Fruit fly (Drosophila melanogaster): ENCODE measurements around the gene CG8915.

CG8915 gene

dm6 chrX:17229475-17230169, 15.2 kb downstream of the CG8915 start (continued):
- TF ChIP-seq CG8944 (GFP tag; optimal IDR thresholded peaks at IDR 0.05) = no peak
- TF ChIP-seq Awh (GFP tag; IDR thresholded peaks at IDR 0.05) = peak; percentile 53; the same call in 1 of the 2 replicates
- TF ChIP-seq CG6272 (GFP tag; IDR thresholded peaks at IDR 0.05) = no peak
- TF ChIP-seq CTCF (GFP tag; optimal IDR thresholded peaks at IDR 0.05) = peak; percentile 90
- no peak for TF ChIP-seq Lim3 (GFP tag; IDR thresholded peaks at IDR 0.05)
- TF ChIP-seq Dip3 (GFP tag; optimal IDR thresholded peaks at IDR 0.05) = no peak
- TF ChIP-seq CG12155 (GFP tag; optimal IDR thresholded peaks at IDR 0.05) = no peak
- TF ChIP-seq CG17568 (GFP tag; optimal IDR thresholded peaks at IDR 0.05) = no peak
- TF ChIP-seq lmd (GFP tag; IDR thresholded peaks at IDR 0.05) = no peak
- no peak for TF ChIP-seq CG8359 (GFP tag; optimal IDR thresholded peaks at IDR 0.05; ENCODE audit: borderline replicate concordance)
- no peak for TF ChIP-seq cg (GFP tag; optimal IDR thresholded peaks at IDR 0.05)
- TF ChIP-seq HLH4C (GFP tag; IDR thresholded peaks at IDR 0.05; ENCODE audit: partially characterized antibody) = no peak
- no peak for TF ChIP-seq tio (GFP tag; optimal IDR thresholded peaks at IDR 0.05)
- no peak for TF ChIP-seq aop (GFP tag; IDR thresholded peaks at IDR 0.05)
- no peak for TF ChIP-seq sim (GFP tag; IDR thresholded peaks at IDR 0.05)
- TF ChIP-seq Elba2 (GFP tag; optimal IDR thresholded peaks at IDR 0.05) = no peak
- no peak for TF ChIP-seq CG10267 (tag; optimal IDR thresholded peaks at IDR 0.05)
- TF ChIP-seq CG17829 (tag; optimal IDR thresholded peaks at IDR 0.05) = no peak
- TF ChIP-seq CG4404 (GFP tag; IDR thresholded peaks at IDR 0.05) = no peak
- no peak for TF ChIP-seq ewg (GFP tag; optimal IDR thresholded peaks at IDR 0.05)
- peak; percentile 84 for TF ChIP-seq Med (GFP tag)
- no peak for TF ChIP-seq fd96Cb (tag; optimal IDR thresholded peaks at IDR 0.05)
- no peak for TF ChIP-seq Atf3 (GFP tag; optimal IDR thresholded peaks at IDR 0.05)
- TF ChIP-seq Gug (GFP tag; IDR thresholded peaks at IDR 0.05) = no peak
- TF ChIP-seq CG4617 (GFP tag; optimal IDR thresholded peaks at IDR 0.05; ENCODE audit: borderline replicate concordance) = no peak
- TF ChIP-seq Rx (GFP tag; IDR thresholded peaks at IDR 0.05) = no peak
- peak; percentile 37 for TF ChIP-seq CG7839 (tag; optimal IDR thresholded peaks at IDR 0.05)
- TF ChIP-seq gcm (GFP tag; optimal IDR thresholded peaks at IDR 0.05) = no peak
- no peak for TF ChIP-seq ato (GFP tag; IDR thresholded peaks at IDR 0.05; ENCODE audit: partially characterized antibody)
- no peak for TF ChIP-seq CG10654 (GFP tag; optimal IDR thresholded peaks at IDR 0.05)
- no peak for TF ChIP-seq danr (GFP tag; IDR thresholded peaks at IDR 0.05)
- no peak for TF ChIP-seq cas (GFP tag; IDR thresholded peaks at IDR 0.05)
- TF ChIP-seq hkb (optimal IDR thresholded peaks at IDR 0.05) = no peak
- TF ChIP-seq hkb (GFP tag; IDR thresholded peaks at IDR 0.05) = no peak
- peak; percentile 38 for TF ChIP-seq jumu (GFP tag; optimal IDR thresholded peaks at IDR 0.05)
- peak; percentile 54 for TF ChIP-seq dmrt11E (tag; optimal IDR thresholded peaks at IDR 0.05)
- TF ChIP-seq sna (GFP tag; IDR thresholded peaks at IDR 0.05; ENCODE audit: partially characterized antibody) = no peak
- no peak for TF ChIP-seq emc (GFP tag; optimal IDR thresholded peaks at IDR 0.05)
- no peak for TF ChIP-seq Myb (GFP tag; optimal IDR thresholded peaks at IDR 0.05)
- no peak for TF ChIP-seq HLH3B (GFP tag; IDR thresholded peaks at IDR 0.05)
- TF ChIP-seq CG31365 (tag; optimal IDR thresholded peaks at IDR 0.05) = no peak
- no peak for TF ChIP-seq bigmax (GFP tag; optimal IDR thresholded peaks at IDR 0.05)
- no peak for TF ChIP-seq disco-r (GFP tag; optimal IDR thresholded peaks at IDR 0.05)
- TF ChIP-seq kay (GFP tag; optimal IDR thresholded peaks at IDR 0.05) = no peak
- TF ChIP-seq sc (optimal IDR thresholded peaks at IDR 0.05) = no peak
- peak; percentile 5 for TF ChIP-seq sc (GFP tag; optimal IDR thresholded peaks at IDR 0.05)
- no peak for TF ChIP-seq hb (GFP tag; IDR thresholded peaks at IDR 0.05; ENCODE audit: partially characterized antibody)
- peak; percentile 12 for TF ChIP-seq mam (GFP tag; optimal IDR thresholded peaks at IDR 0.05)
- TF ChIP-seq E2f1 (GFP tag; IDR thresholded peaks at IDR 0.05) = no peak
- TF ChIP-seq sens (GFP tag) = peak; percentile 76
- TF ChIP-seq br (optimal IDR thresholded peaks at IDR 0.05) = no peak
- no peak for TF ChIP-seq CG6765 (GFP tag; optimal IDR thresholded peaks at IDR 0.05)
- TF ChIP-seq ATbp (GFP tag; optimal IDR thresholded peaks at IDR 0.05) = no peak
